Worm (Caenorhabditis elegans) whole organism, L3 larva: ENCODE data around the gene pqn-91.

Source experiments
- R02D3.7 ChIP-seq: fragments of 150-350 bp; optimal IDR thresholded peaks from 2 replicates; lab custom pipeline; 2014; ENCODE audit warnings: missing biosample characterization, missing genetic modification characterization
- ZK546.5 ChIP-seq: sonication (generic microtip); optimal IDR thresholded peaks from 2 replicates; lab custom pipeline; 2017; ENCODE audit warnings: missing biosample characterization, missing genetic modification characterization
- aly-2 ChIP-seq: fragments of 150-350 bp; optimal IDR thresholded peaks from 2 replicates; lab custom pipeline; 2014; ENCODE audit warnings: missing biosample characterization, missing genetic modification characterization
- ama-1 ChIP-seq: fragments of 150-350 bp; optimal IDR thresholded peaks from 2 replicates; lab custom pipeline; 2018
- ceh-16 ChIP-seq: sonication (generic microtip); optimal IDR thresholded peaks from 2 replicates; lab custom pipeline; 2017; ENCODE audit warnings: missing biosample characterization, missing genetic modification characterization
- ceh-28 ChIP-seq: fragments of 150-350 bp; optimal IDR thresholded peaks from 2 replicates; lab custom pipeline; 2014; ENCODE audit warnings: missing biosample characterization, missing genetic modification reagents, missing genetic modification characterization
- ceh-9 ChIP-seq: sonication (generic microtip); optimal IDR thresholded peaks from 2 replicates; lab custom pipeline; 2018; ENCODE audit warnings: missing biosample characterization, missing genetic modification characterization
- daf-12 ChIP-seq: fragments of 150-350 bp; optimal IDR thresholded peaks from 2 replicates; lab custom pipeline; 2014; ENCODE audit warnings: missing biosample characterization, missing genetic modification reagents, missing genetic modification characterization
- elt-1 ChIP-seq: fragments of 150-350 bp; optimal IDR thresholded peaks from 2 replicates; lab custom pipeline; 2014; ENCODE audit warnings: missing biosample characterization, missing genetic modification characterization
- elt-2 ChIP-seq: sonication (generic microtip); optimal IDR thresholded peaks from 2 replicates; lab custom pipeline; 2016; ENCODE audit warnings: missing genetic modification reagents, mild to moderate bottlenecking, missing genetic modification characterization, missing compliant biosample characterization
- elt-3 ChIP-seq, 3 experiments: fragments of 150-350 bp in 1 of 3; sonication (generic microtip) in 2 of 3; optimal IDR thresholded peaks; 2 replicates in 2 of 3; 4 replicates in 1 of 3; lab custom pipeline; 2014 to 2017; ENCODE audit warnings: missing biosample characterization in 3 of 3, missing genetic modification characterization in 3 of 3
- fkh-10 ChIP-seq: sonication (generic microtip); optimal IDR thresholded peaks from 2 replicates; lab custom pipeline; 2017; ENCODE audit warnings: missing biosample characterization, missing genetic modification reagents, missing genetic modification characterization
- fkh-2 ChIP-seq: fragments of 150-350 bp; optimal IDR thresholded peaks from 2 replicates; lab custom pipeline; 2014; ENCODE audit warnings: missing biosample characterization, missing genetic modification reagents, missing genetic modification characterization
- hmg-11 ChIP-seq: sonication (generic microtip); optimal IDR thresholded peaks from 2 replicates; lab custom pipeline; 2016; ENCODE audit warnings: missing genetic modification characterization, missing compliant biosample characterization
- lin-15B ChIP-seq: fragments of 150-350 bp; optimal IDR thresholded peaks from 2 replicates; lab custom pipeline; 2014; ENCODE audit warnings: missing biosample characterization, missing genetic modification characterization
- lin-39 ChIP-seq: fragments of 150-350 bp; optimal IDR thresholded peaks from 2 replicates; lab custom pipeline; 2018; ENCODE audit warnings: missing biosample characterization, missing genetic modification reagents, missing genetic modification characterization
- lsy-12 ChIP-seq: sonication (generic microtip); optimal IDR thresholded peaks from 2 replicates; lab custom pipeline; 2016; ENCODE audit warnings: mild to moderate bottlenecking, missing genetic modification characterization, missing compliant biosample characterization
- mdl-1 ChIP-seq: fragments of 150-350 bp; optimal IDR thresholded peaks from 2 replicates; lab custom pipeline; 2014; ENCODE audit warnings: missing biosample characterization, missing genetic modification characterization
- mml-1 ChIP-seq: fragments of 150-350 bp; sonication (generic microtip); optimal IDR thresholded peaks from 3 replicates; lab custom pipeline; 2014; ENCODE audit warnings: missing biosample characterization, missing genetic modification characterization
- nfya-1 ChIP-seq: sonication (generic microtip); optimal IDR thresholded peaks from 2 replicates; lab custom pipeline; 2017; ENCODE audit warnings: missing genetic modification characterization, mild to moderate bottlenecking, missing compliant biosample characterization, antibody characterized with exemption, moderate library complexity; ENCODE audit not compliant: insufficient read depth
- nhr-11 ChIP-seq: fragments of 150-350 bp; optimal IDR thresholded peaks from 2 replicates; lab custom pipeline; 2014; ENCODE audit warnings: missing biosample characterization, missing genetic modification characterization
- nhr-12 ChIP-seq: fragments of 150-350 bp; optimal IDR thresholded peaks from 2 replicates; lab custom pipeline; 2014; ENCODE audit warnings: missing biosample characterization, missing genetic modification characterization
- nhr-23 ChIP-seq: fragments of 150-350 bp; optimal IDR thresholded peaks from 2 replicates; lab custom pipeline; 2014; ENCODE audit warnings: missing biosample characterization, missing genetic modification reagents, missing genetic modification characterization
- nhr-25 ChIP-seq: sonication (generic microtip); optimal IDR thresholded peaks from 2 replicates; lab custom pipeline; 2017; ENCODE audit warnings: missing biosample characterization, missing genetic modification characterization
- nhr-43 ChIP-seq: sonication (generic microtip); optimal IDR thresholded peaks from 2 replicates; lab custom pipeline; 2016; ENCODE audit warnings: mild to moderate bottlenecking, missing genetic modification characterization, missing compliant biosample characterization; ENCODE audit not compliant: poor library complexity, severe bottlenecking
- pha-4 ChIP-seq: fragments of 150-350 bp; optimal IDR thresholded peaks from 2 replicates; lab custom pipeline; 2014; ENCODE audit warnings: missing biosample characterization, missing genetic modification reagents, missing genetic modification characterization
- pqm-1 ChIP-seq: fragments of 150-350 bp; optimal IDR thresholded peaks from 2 replicates; lab custom pipeline; 2017; ENCODE audit warnings: missing biosample characterization, missing genetic modification characterization, inconsistent platforms
- sea-2 ChIP-seq: fragments of 150-350 bp; sonication (generic microtip); optimal IDR thresholded peaks from 4 replicates; lab custom pipeline; 2014; ENCODE audit warnings: missing biosample characterization, missing genetic modification reagents, missing genetic modification characterization
- skn-1 ChIP-seq: fragments of 150-350 bp; optimal IDR thresholded peaks from 2 replicates; lab custom pipeline; 2014; ENCODE audit warnings: missing biosample characterization, missing genetic modification characterization
- snpc-4 ChIP-seq: fragments of 150-350 bp; optimal IDR thresholded peaks from 2 replicates; lab custom pipeline; 2014; ENCODE audit warnings: missing biosample characterization, missing genetic modification characterization
- tbx-2 ChIP-seq: sonication (generic microtip); optimal IDR thresholded peaks from 2 replicates; lab custom pipeline; 2016; ENCODE audit warnings: mild to moderate bottlenecking, missing genetic modification characterization, missing compliant biosample characterization
- unc-62 ChIP-seq: fragments of 150-350 bp; sonication (generic microtip); optimal IDR thresholded peaks from 4 replicates; lab custom pipeline; 2014; ENCODE audit warnings: missing biosample characterization, missing genetic modification reagents, missing genetic modification characterization
- ztf-4 ChIP-seq: fragments of 150-350 bp; optimal IDR thresholded peaks from 2 replicates; lab custom pipeline; 2014; ENCODE audit warnings: missing biosample characterization, missing genetic modification characterization

Gene pqn-91

ce11 chrIV:15274063-15274462 lies 17.6 kb upstream of the pqn-91 start:
- TF ChIP-seq unc-62 (GFP tag; lab: Kevin White, UChicago) (no peak), pqm-1 (tag; lab: Kevin White, UChicago) (no peak), lin-39 (tag; lab: Kevin White, UChicago) (peak; percentile 16), fkh-10 (GFP tag; lab: Kevin White, UChicago) (no peak), nfya-1 (tag; lab: Kevin White, UChicago) (peak; percentile 20), ceh-28 (tag; lab: Kevin White, UChicago) (no peak), hmg-11 (tag; lab: Kevin White, UChicago) (no peak), elt-2 (tag; lab: Kevin White, UChicago) (no peak), fkh-2 (no peak), nhr-11 (tag; lab: Kevin White, UChicago) (peak; percentile 7), aly-2 (tag; lab: Kevin White, UChicago) (no peak), mdl-1 (no peak)

- TF ChIP-seq elt-2 (tag; lab: Kevin White, UChicago): no peak
- no peak for TF ChIP-seq skn-1 (tag; lab: Kevin White, UChicago)
- no peak for TF ChIP-seq elt-1 (tag; lab: Kevin White, UChicago)
- TF ChIP-seq fkh-2: no peak
- no peak for TF ChIP-seq nhr-43 (tag; lab: Kevin White, UChicago)
- TF ChIP-seq fkh-10 (GFP tag; lab: Kevin White, UChicago): no peak
- TF ChIP-seq lin-39 (tag; lab: Kevin White, UChicago): no peak
- no peak for TF ChIP-seq sea-2 (GFP tag; lab: Kevin White, UChicago)
- no peak for TF ChIP-seq nhr-12
- TF ChIP-seq mml-1 (tag; lab: Kevin White, UChicago): no peak
- no peak for TF ChIP-seq ceh-28 (tag; lab: Kevin White, UChicago)
- TF ChIP-seq ama-1 (lab: Kevin White, UChicago): no peak
- TF ChIP-seq hmg-11 (tag; lab: Kevin White, UChicago): no peak
Measured at ce11 chrIV:15275363-15275854, 16.3 kb upstream of the pqn-91 start, which contains the start of gene ccg-1. ccg-1 (minus strand) TSS chrIV:15275804.

ce11 chrIV:15280219-15280618 lies 11.5 kb upstream of the pqn-91 start:
- TF ChIP-seq nhr-23 (tag; lab: Kevin White, UChicago): no peak
- TF ChIP-seq ceh-9 (tag; lab: Kevin White, UChicago): no peak
- TF ChIP-seq ama-1 (lab: Kevin White, UChicago): no peak
- TF ChIP-seq ztf-4 (tag; lab: Kevin White, UChicago): no peak
- no peak for TF ChIP-seq daf-12
- no peak for TF ChIP-seq tbx-2 (tag; lab: Kevin White, UChicago)
- no peak for TF ChIP-seq ceh-16

- TF ChIP-seq unc-62 (GFP tag; lab: Kevin White, UChicago): no peak
- TF ChIP-seq aly-2 (tag; lab: Kevin White, UChicago): no peak
- no peak for TF ChIP-seq nhr-25 (tag; lab: Kevin White, UChicago)
- no peak for TF ChIP-seq R02D3.7
- no peak for TF ChIP-seq elt-3 (tag; optimal IDR thresholded peaks at IDR 0.05; lab: Kevin White, UChicago)
- no peak for TF ChIP-seq pqm-1 (tag; lab: Kevin White, UChicago)
- TF ChIP-seq lin-15B (tag; lab: Kevin White, UChicago): no peak
- TF ChIP-seq hmg-11 (tag; lab: Kevin White, UChicago): no peak
- no peak for TF ChIP-seq lsy-12 (tag; lab: Kevin White, UChicago)
- no peak for TF ChIP-seq fkh-2
- no peak for TF ChIP-seq ztf-4 (tag; lab: Kevin White, UChicago)
Measured at ce11 chrIV:15283617-15284016, 8.1 kb upstream of the pqn-91 start.

- TF ChIP-seq elt-2 (tag; lab: Kevin White, UChicago) (peak; percentile 1), snpc-4 (peak; percentile 31), pha-4 (tag; lab: Kevin White, UChicago) (peak; percentile 21), hmg-11 (tag; lab: Kevin White, UChicago) (peak; percentile 33), ZK546.5 (tag; lab: Kevin White, UChicago) (no peak)
Measured at ce11 chrIV:15289508-15289907, 2.2 kb upstream of the pqn-91 start.
